Fruit fly (Drosophila melanogaster) whole organism, embryonic: ENCODE measurements around the gene Jhbp5.
A peak's percentile ranks its signal among the peaks of the same experiment; 100 is the strongest.

Experiments
- BtbVII ChIP-seq: fragments of 200-800 bp; sonication (Bioruptor generic); optimal IDR thresholded peaks from 3 replicates; lab custom pipeline; 2017; ENCODE audit warnings: missing biosample characterization, mild to moderate bottlenecking, missing genetic modification characterization
- CG10267 ChIP-seq: fragments of 200-800 bp; sonication (Bioruptor generic); optimal IDR thresholded peaks from 2 replicates; lab custom pipeline; 2018; ENCODE audit warnings: missing biosample characterization, mild to moderate bottlenecking, missing genetic modification characterization, moderate library complexity
- CG10565 ChIP-seq: fragments of 200-800 bp; sonication (Bioruptor generic); optimal IDR thresholded peaks from 3 replicates; lab custom pipeline; 2016; ENCODE audit warnings: missing biosample characterization, mild to moderate bottlenecking, missing genetic modification characterization
- CG11504 ChIP-seq: fragments of 200-800 bp; sonication (Bioruptor generic); optimal IDR thresholded peaks from 3 replicates; lab custom pipeline; 2019; ENCODE audit warnings: missing biosample characterization, mild to moderate bottlenecking, missing genetic modification characterization, moderate library complexity
- CG12299 ChIP-seq: fragments of 200-800 bp; sonication (Bioruptor generic); optimal IDR thresholded peaks from 2 replicates; lab custom pipeline; 2018; ENCODE audit warnings: missing biosample characterization, mild to moderate bottlenecking, missing genetic modification characterization
- CG12744 ChIP-seq: fragments of 200-800 bp; sonication (Bioruptor generic); optimal IDR thresholded peaks from 2 replicates; lab custom pipeline; 2016; ENCODE audit warnings: missing biosample characterization, missing genetic modification characterization
- CG13123 ChIP-seq: fragments of 200-800 bp; sonication (Bioruptor generic); optimal IDR thresholded peaks from 2 replicates; lab custom pipeline; 2016; ENCODE audit warnings: missing biosample characterization, missing genetic modification characterization
- CG15479 ChIP-seq: fragments of 200-800 bp; sonication (Bioruptor generic); optimal IDR thresholded peaks from 3 replicates; lab custom pipeline; 2019; ENCODE audit warnings: missing biosample characterization, mild to moderate bottlenecking, missing genetic modification characterization, moderate library complexity
- CG1647 ChIP-seq: fragments of 200-800 bp; sonication (Bioruptor generic); optimal IDR thresholded peaks from 3 replicates; lab custom pipeline; 2016; ENCODE audit warnings: missing biosample characterization, missing genetic modification characterization
- CG17385 ChIP-seq: fragments of 200-800 bp; sonication (Bioruptor generic); optimal IDR thresholded peaks from 3 replicates; lab custom pipeline; 2018; ENCODE audit warnings: missing biosample characterization, mild to moderate bottlenecking, missing genetic modification characterization
- CG17802 ChIP-seq: fragments of 200-800 bp; sonication (Bioruptor generic); optimal IDR thresholded peaks from 2 replicates; lab custom pipeline; 2018; ENCODE audit warnings: missing biosample characterization, mild to moderate bottlenecking, missing genetic modification characterization, moderate library complexity
- CG34376 ChIP-seq: fragments of 200-800 bp; sonication (Bioruptor generic); optimal IDR thresholded peaks from 2 replicates; lab custom pipeline; 2018; ENCODE audit warnings: missing biosample characterization, mild to moderate bottlenecking, missing genetic modification characterization
- CG4360 ChIP-seq: fragments of 200-800 bp; sonication (Bioruptor generic); IDR thresholded peaks from 2 replicates; pipeline ENCODE4 v1.3.6; 2022; ENCODE audit warnings: missing biosample characterization, missing genetic modification characterization
- CG6254 ChIP-seq: fragments of 200-800 bp; sonication (Bioruptor generic); optimal IDR thresholded peaks from 3 replicates; lab custom pipeline; 2017; ENCODE audit warnings: mild to moderate bottlenecking, missing biosample characterization, missing genetic modification reagents, missing genetic modification characterization
- CG6813 ChIP-seq: fragments of 200-800 bp; sonication (Bioruptor generic); optimal IDR thresholded peaks from 2 replicates; lab custom pipeline; 2017; ENCODE audit warnings: missing biosample characterization, missing genetic modification characterization, mild to moderate bottlenecking, moderate library complexity, missing genetic modification reagents
- CG7271 ChIP-seq: fragments of 200-800 bp; sonication (Bioruptor generic); optimal IDR thresholded peaks from 2 replicates; lab custom pipeline; 2018; ENCODE audit warnings: missing biosample characterization, mild to moderate bottlenecking, missing genetic modification characterization, moderate library complexity
- CG7786 ChIP-seq: fragments of 200-800 bp; sonication (Bioruptor generic); optimal IDR thresholded peaks from 2 replicates; lab custom pipeline; 2016; ENCODE audit warnings: missing biosample characterization, missing genetic modification characterization
- CG8089 ChIP-seq: fragments of 200-800 bp; sonication (Bioruptor generic); optimal IDR thresholded peaks from 3 replicates; lab custom pipeline; 2016; ENCODE audit warnings: missing biosample characterization, missing genetic modification characterization
- CG8359 ChIP-seq: fragments of 200-800 bp; sonication (Bioruptor generic); optimal IDR thresholded peaks from 2 replicates; lab custom pipeline; 2017; ENCODE audit warnings: missing biosample characterization, mild to moderate bottlenecking, missing genetic modification characterization, borderline replicate concordance
- CG8924 ChIP-seq: fragments of 200-800 bp; optimal IDR thresholded peaks from 3 replicates; lab custom pipeline; 2019; ENCODE audit warnings: missing biosample characterization, mild to moderate bottlenecking, missing genetic modification characterization, moderate library complexity
- CHES-1-like ChIP-seq: fragments of 200-800 bp; sonication (Bioruptor generic); optimal IDR thresholded peaks from 2 replicates; lab custom pipeline; 2016; ENCODE audit warnings: missing biosample characterization, missing genetic modification characterization
- Deaf1 ChIP-seq: fragments of 200-800 bp; optimal IDR thresholded peaks from 3 replicates; lab custom pipeline; 2019; ENCODE audit warnings: missing biosample characterization, mild to moderate bottlenecking, missing genetic modification characterization, moderate library complexity
- Elba2 ChIP-seq: fragments of 200-800 bp; sonication (Bioruptor generic); optimal IDR thresholded peaks from 3 replicates; lab custom pipeline; 2016; ENCODE audit warnings: missing biosample characterization, missing genetic modification characterization
- Hmr ChIP-seq: fragments of 200-800 bp; sonication (Bioruptor generic); optimal IDR thresholded peaks from 3 replicates; lab custom pipeline; 2017; ENCODE audit warnings: mild to moderate bottlenecking, missing biosample characterization, missing genetic modification reagents, missing genetic modification characterization
- Hr78 ChIP-seq, 2 experiments: fragments of 200-800 bp in 1 of 2; fragments of >200 bp in 1 of 2; sonication (Bioruptor generic) in 1 of 2; optimal IDR thresholded peaks; 2 replicates each; lab custom pipeline; 2017 to 2019; ENCODE audit warnings: missing biosample characterization in 2 of 2, missing genetic modification characterization in 2 of 2, mild to moderate bottlenecking in 1 of 2, moderate library complexity in 1 of 2
- Mad ChIP-seq: fragments of 200-800 bp; sonication (Bioruptor generic); optimal IDR thresholded peaks from 2 replicates; lab custom pipeline; 2016; ENCODE audit warnings: missing biosample characterization, missing genetic modification characterization
- Med ChIP-seq: fragments of 200-800 bp; sonication (Bioruptor generic); peaks from one replicate; lab custom pipeline; 2016; ENCODE audit warnings: missing biosample characterization, missing genetic modification characterization, mild to moderate bottlenecking, inconsistent platforms, moderate library complexity
- Myb ChIP-seq: fragments of 200-800 bp; sonication (Bioruptor generic); optimal IDR thresholded peaks from 2 replicates; lab custom pipeline; 2016; ENCODE audit warnings: missing biosample characterization, missing genetic modification characterization
- NFAT ChIP-seq: fragments of 200-800 bp; sonication (Bioruptor generic); IDR thresholded peaks from 2 replicates; pipeline ENCODE4 v1.3.6; 2022; ENCODE audit warnings: missing biosample characterization, missing genetic modification characterization
- Nf-YC ChIP-seq: fragments of 200-800 bp; optimal IDR thresholded peaks from 3 replicates; lab custom pipeline; 2019; ENCODE audit warnings: missing biosample characterization, mild to moderate bottlenecking, missing genetic modification characterization, moderate library complexity
- Opbp ChIP-seq: fragments of 200-800 bp; sonication (Bioruptor generic); IDR thresholded peaks from 3 replicates; pipeline ENCODE4 v1.3.6; 2022; ENCODE audit warnings: missing biosample characterization, missing genetic modification characterization; ENCODE audit not compliant: partially characterized antibody
- Spps ChIP-seq: fragments of 200-800 bp; sonication (Bioruptor generic); optimal IDR thresholded peaks from 2 replicates; lab custom pipeline; 2018; ENCODE audit warnings: missing biosample characterization, mild to moderate bottlenecking, missing genetic modification characterization
- TFAM ChIP-seq: fragments of 200-800 bp; sonication (Bioruptor generic); optimal IDR thresholded peaks from 2 replicates; lab custom pipeline; 2017; ENCODE audit warnings: missing biosample characterization, missing genetic modification characterization, inconsistent platforms
- cad ChIP-seq: fragments of >200 bp; optimal IDR thresholded peaks from 2 replicates; lab custom pipeline; 2017; ENCODE audit warnings: missing biosample characterization, missing genetic modification characterization
- ci ChIP-seq: fragments of 200-800 bp; sonication (Bioruptor generic); IDR thresholded peaks from 3 replicates; pipeline ENCODE4 v1.3.6; 2022; ENCODE audit warnings: missing biosample characterization, missing genetic modification characterization
- corto ChIP-seq: fragments of 200-800 bp; sonication (Bioruptor generic); optimal IDR thresholded peaks from 2 replicates; lab custom pipeline; 2016; ENCODE audit warnings: missing biosample characterization, mild to moderate bottlenecking, missing genetic modification characterization, moderate library complexity
- crol ChIP-seq: fragments of 200-800 bp; sonication (Bioruptor generic); IDR thresholded peaks from 2 replicates; pipeline ENCODE4 v1.3.6; 2022; ENCODE audit warnings: missing biosample characterization, missing genetic modification characterization
- cwo ChIP-seq: fragments of 200-800 bp; sonication (Bioruptor generic); optimal IDR thresholded peaks from 3 replicates; lab custom pipeline; 2017; ENCODE audit warnings: missing biosample characterization, missing genetic modification characterization, mild to moderate bottlenecking, moderate library complexity, missing genetic modification reagents
- dimm ChIP-seq: fragments of 200-800 bp; sonication (Bioruptor generic); IDR thresholded peaks from 2 replicates; pipeline ENCODE4 v1.3.6; 2022; ENCODE audit warnings: missing biosample characterization, missing genetic modification characterization
- exex ChIP-seq: fragments of 200-800 bp; sonication (Bioruptor generic); optimal IDR thresholded peaks from 4 replicates; lab custom pipeline; 2018; ENCODE audit warnings: missing biosample characterization, mild to moderate bottlenecking, missing genetic modification characterization, moderate library complexity
- hkb ChIP-seq, 2 experiments: fragments of 200-800 bp in 1 of 2; fragments of >200 bp in 1 of 2; sonication (Bioruptor generic) in 1 of 2; IDR thresholded peaks in 1 of 2; optimal IDR thresholded peaks in 1 of 2; 2 replicates each; pipeline versions ENCODE4 v1.3.6 to Lab custom; 2017 to 2022; ENCODE audit warnings: missing biosample characterization in 1 of 2, missing genetic modification characterization in 1 of 2
- ken ChIP-seq: fragments of 200-800 bp; sonication (Bioruptor generic); IDR thresholded peaks from 3 replicates; pipeline ENCODE4 v1.3.6; 2022; ENCODE audit warnings: missing biosample characterization, missing genetic modification characterization
- kni ChIP-seq: fragments of 200-800 bp; sonication (Bioruptor generic); optimal IDR thresholded peaks from 3 replicates; lab custom pipeline; 2017; ENCODE audit warnings: mild to moderate bottlenecking, missing biosample characterization, missing genetic modification reagents, missing genetic modification characterization
- luna ChIP-seq: fragments of 200-800 bp; sonication (Bioruptor generic); optimal IDR thresholded peaks from 2 replicates; lab custom pipeline; 2016; ENCODE audit warnings: missing biosample characterization, missing genetic modification characterization
- mirr ChIP-seq: fragments of 200-800 bp; sonication (Bioruptor generic); optimal IDR thresholded peaks from 3 replicates; lab custom pipeline; 2018; ENCODE audit warnings: missing biosample characterization, mild to moderate bottlenecking, missing genetic modification characterization
- pros ChIP-seq: fragments of 200-800 bp; sonication (Bioruptor generic); optimal IDR thresholded peaks from 3 replicates; lab custom pipeline; 2019; ENCODE audit warnings: missing biosample characterization, mild to moderate bottlenecking, missing genetic modification characterization, moderate library complexity
- sd ChIP-seq: fragments of 200-800 bp; sonication (Bioruptor generic); optimal IDR thresholded peaks from 3 replicates; lab custom pipeline; 2018; ENCODE audit warnings: missing biosample characterization, mild to moderate bottlenecking, missing genetic modification characterization, moderate library complexity
- sqz ChIP-seq: fragments of 200-800 bp; sonication (Bioruptor generic); optimal IDR thresholded peaks from 3 replicates; lab custom pipeline; 2018; ENCODE audit warnings: missing biosample characterization, mild to moderate bottlenecking, missing genetic modification characterization
- sug ChIP-seq: fragments of 200-800 bp; optimal IDR thresholded peaks from 2 replicates; lab custom pipeline; 2019; ENCODE audit warnings: missing biosample characterization, mild to moderate bottlenecking, missing genetic modification characterization, moderate library complexity

Jhbp5 gene

dm6 chr3R:16008300-16008699 lies 37.6 kb downstream of the Jhbp5 start (continued):
- no peak for TF ChIP-seq cad (GFP tag; lab: Kevin White, UChicago)
- peak; percentile 37 for TF ChIP-seq exex (tag; lab: Kevin White, UChicago)
- peak; percentile 28 for TF ChIP-seq mirr (GFP tag; lab: Kevin White, UChicago)
- no peak for TF ChIP-seq TFAM
- TF ChIP-seq Myb, result no peak
- no peak for TF ChIP-seq CG7786 (GFP tag; lab: Kevin White, UChicago)
- no peak for TF ChIP-seq CG10267 (tag; lab: Kevin White, UChicago)
- no peak for TF ChIP-seq NFAT
- TF ChIP-seq CG34376 (GFP tag; lab: Kevin White, UChicago), result peak; percentile 58
- TF ChIP-seq dimm (GFP tag; lab: Robert Waterston, UW), result no peak
- 0 out of 3 replicates have a peak, but pooled peaks have one; percentile 15 for TF ChIP-seq Opbp (GFP tag; lab: Robert Waterston, UW)
- no peak for TF ChIP-seq Nf-YC (tag; lab: Kevin White, UChicago)
- TF ChIP-seq CG10565, result no peak
- TF ChIP-seq CG4360 (GFP tag; lab: Robert Waterston, UW), result peak; percentile 78
- no peak for TF ChIP-seq CG11504
- peak; percentile 58; the same call in 1 of the 2 replicates for TF ChIP-seq crol
- no peak for TF ChIP-seq CG12744
- peak; percentile 7 for TF ChIP-seq cwo (GFP tag; lab: Kevin White, UChicago)
- TF ChIP-seq sd, result peak; percentile 58
- TF ChIP-seq CG8924 (tag; lab: Kevin White, UChicago), result no peak
- TF ChIP-seq CG13123, result no peak
- no peak for TF ChIP-seq CG8089
- TF ChIP-seq corto (GFP tag; lab: Kevin White, UChicago), result no peak
- peak; percentile 16 for TF ChIP-seq BtbVII (GFP tag; lab: Kevin White, UChicago)
- peak in 1 of 2 experiments; percentile 23 for TF ChIP-seq Hr78 (GFP tag; optimal IDR thresholded peaks at IDR 0.05; lab: Kevin White, UChicago)
- TF ChIP-seq CG1647, result no peak
- no peak for TF ChIP-seq CG7271
- TF ChIP-seq Spps (tag; lab: Kevin White, UChicago), result no peak
- peak; percentile 2 for TF ChIP-seq Hmr (GFP tag; lab: Kevin White, UChicago)
- no peak for TF ChIP-seq Mad (GFP tag; lab: Kevin White, UChicago)

dm6 chr3R:16006806-16007556 lies 38.9 kb downstream of the Jhbp5 start:
- no peak for TF ChIP-seq CHES-1-like (GFP tag; lab: Kevin White, UChicago)
- peak; percentile 41; the same call in 1 of the 3 replicates for TF ChIP-seq ci (GFP tag; lab: Robert Waterston, UW)
- peak; percentile 63 for TF ChIP-seq CG17385 (GFP tag; lab: Kevin White, UChicago)
- no peak for TF ChIP-seq luna (GFP tag; lab: Kevin White, UChicago)
- peak; percentile 73 for TF ChIP-seq Med (GFP tag; lab: Kevin White, UChicago)
- TF ChIP-seq sqz (GFP tag; lab: Kevin White, UChicago), result peak; percentile 46
- peak; percentile 47 for TF ChIP-seq kni (GFP tag; lab: Kevin White, UChicago)
- TF ChIP-seq CG12299, result no peak
- TF ChIP-seq pros (GFP tag; lab: Kevin White, UChicago), result peak; percentile 17
- TF ChIP-seq CG6813 (GFP tag; lab: Kevin White, UChicago), result peak; percentile 24
- no peak for TF ChIP-seq CG6254 (GFP tag; lab: Kevin White, UChicago)
- 0 out of 3 replicates have a peak, but pooled peaks have one; percentile 5 for TF ChIP-seq ken (GFP tag; lab: Robert Waterston, UW)
- TF ChIP-seq CG4360 (GFP tag; lab: Robert Waterston, UW), result peak; percentile 20
- TF ChIP-seq CG17802 (tag; lab: Kevin White, UChicago), result no peak
- TF ChIP-seq crol, result peak; percentile 66
- TF ChIP-seq sug (tag; lab: Kevin White, UChicago), result peak; percentile 35
- TF ChIP-seq Deaf1, result peak; percentile 35
- TF ChIP-seq CG8359 (GFP tag; lab: Kevin White, UChicago), result peak; percentile 16
- peak; percentile 55 for TF ChIP-seq CG15479 (GFP tag; lab: Kevin White, UChicago)
- no peak for TF ChIP-seq Elba2 (GFP tag; lab: Kevin White, UChicago)
- TF ChIP-seq hkb (optimal IDR thresholded peaks at IDR 0.05; lab: Kevin White, UChicago), result no peak
- 0 out of 2 replicates have a peak, but pooled peaks have one; percentile 15 for TF ChIP-seq hkb (GFP tag; IDR thresholded peaks at IDR 0.05; lab: Robert Waterston, UW)
